Worm (Caenorhabditis elegans): ENCODE measurements around the gene C06E4.5.
"Not testable (repeated sequence)": the region's sequence is repeated elsewhere in the genome, so short reads cannot be mapped to it uniquely, and the experiment has no call there.

The C06E4.5 gene

DNA sequence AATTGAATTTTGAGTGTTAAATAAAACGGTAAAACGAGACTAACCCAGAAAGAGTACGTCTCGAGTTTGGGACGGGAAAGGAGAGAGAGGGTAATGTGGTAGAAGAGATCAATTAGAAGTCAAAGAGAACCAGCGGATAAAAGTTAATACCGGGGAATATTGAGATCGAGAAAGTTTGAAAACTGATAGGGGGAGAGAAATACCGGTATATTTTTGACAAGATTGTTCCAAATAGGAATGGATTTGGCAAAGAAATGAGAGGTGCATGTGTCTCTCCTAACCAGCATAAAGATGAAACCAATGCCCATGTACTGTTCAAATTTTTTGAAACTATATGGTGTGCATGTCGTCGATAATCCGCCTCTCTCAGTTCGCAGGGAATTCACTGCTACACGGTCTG lies at the start of gene C06E4.5:
Gene C06E4.5, plus strand, starts transcription at position 301 of the 400 bp plus-strand sequence.
- not testable (repeated sequence) for TF ChIP-seq tab-1 (GFP tag; IDR thresholded peaks at IDR 0.05); cog-1 (tag; optimal IDR thresholded peaks at IDR 0.05); ref-1 (GFP tag; conservative IDR thresholded peaks at IDR 0.05)

DNA sequence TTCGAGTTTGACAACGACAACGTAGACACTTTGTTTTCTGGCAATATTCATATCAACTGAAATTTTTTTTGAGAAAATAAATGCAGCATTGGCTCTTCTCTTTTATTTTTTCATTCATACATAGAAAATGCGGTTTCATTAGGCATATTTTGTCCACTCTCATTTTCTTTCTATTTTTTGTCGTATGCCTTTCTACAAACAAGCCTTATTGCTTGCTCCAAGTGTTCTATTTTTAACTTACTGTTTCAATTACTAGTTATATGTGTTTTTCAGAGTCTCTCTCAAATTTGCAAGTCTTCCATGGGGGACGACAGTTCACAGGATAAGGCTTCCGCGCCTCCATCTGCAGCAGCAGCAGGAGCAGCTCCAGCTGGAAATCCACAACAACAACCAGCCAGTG lies 48.8 kb upstream of the C06E4.5 start, which contains the start of gene kcc-1:
Gene kcc-1, plus strand, starts transcription at position 301 of the 400 bp plus-strand sequence.
- no peak for TF ChIP-seq T22C8.4 (GFP tag; IDR thresholded peaks at IDR 0.05)
- no peak for TF ChIP-seq ref-1 (GFP tag; conservative IDR thresholded peaks at IDR 0.05)
- no peak for TF ChIP-seq cog-1 (tag; optimal IDR thresholded peaks at IDR 0.05)
- no peak for TF ChIP-seq flt-1 (GFP tag; IDR thresholded peaks at IDR 0.05)
- no peak for TF ChIP-seq ztf-29 (GFP tag; IDR thresholded peaks at IDR 0.05)
- no peak for TF ChIP-seq ztf-23 (GFP tag; IDR thresholded peaks at IDR 0.05)
- no peak for TF ChIP-seq klf-2 (GFP tag; conservative IDR thresholded peaks at IDR 0.05)

- TF ChIP-seq ztf-29 (GFP tag; IDR thresholded peaks at IDR 0.05) (no peak), klf-2 (GFP tag; conservative IDR thresholded peaks at IDR 0.05) (no peak), tab-1 (GFP tag; IDR thresholded peaks at IDR 0.05) (no peak), T22C8.4 (GFP tag; IDR thresholded peaks at IDR 0.05) (no peak), cog-1 (tag; optimal IDR thresholded peaks at IDR 0.05) (no peak), ref-1 (GFP tag; conservative IDR thresholded peaks at IDR 0.05) (no peak), ztf-23 (GFP tag; IDR thresholded peaks at IDR 0.05) (no peak), flt-1 (GFP tag; IDR thresholded peaks at IDR 0.05) (no peak), med-1 (GFP tag; optimal IDR thresholded peaks at IDR 0.05; ENCODE audit: insufficient read depth) (no peak)
These were observed 45.8 kb upstream of the C06E4.5 start for ce11 chrIV:7208961-7209360.

DNA sequence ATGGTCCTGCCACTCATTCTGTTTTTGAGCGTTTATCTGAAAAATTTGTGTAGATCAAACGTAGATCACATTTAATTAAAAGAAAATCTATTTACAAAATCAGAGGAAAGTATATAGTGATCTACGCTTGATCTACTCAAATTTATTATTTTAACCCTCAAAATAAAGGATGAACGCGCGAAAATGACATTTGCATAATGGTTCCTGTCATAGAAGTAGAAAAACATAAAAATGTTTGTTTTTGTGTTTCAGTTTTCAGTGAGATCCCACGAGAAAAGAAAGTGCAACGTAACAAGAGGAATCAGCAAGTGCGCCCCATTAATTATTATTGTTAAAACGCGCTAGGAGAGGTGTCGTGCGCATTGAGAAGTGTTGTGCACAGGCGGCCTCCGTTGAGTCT lies 43.5 kb upstream of the C06E4.5 start:
- no peak for TF ChIP-seq med-1 (GFP tag; optimal IDR thresholded peaks at IDR 0.05; ENCODE audit: insufficient read depth)
- TF ChIP-seq flt-1 (GFP tag; IDR thresholded peaks at IDR 0.05), result no peak
- TF ChIP-seq ztf-23 (GFP tag; IDR thresholded peaks at IDR 0.05), result no peak
- TF ChIP-seq cog-1 (tag; optimal IDR thresholded peaks at IDR 0.05), result no peak
- TF ChIP-seq ref-1 (GFP tag; conservative IDR thresholded peaks at IDR 0.05), result no peak
- no peak for TF ChIP-seq tab-1 (GFP tag; IDR thresholded peaks at IDR 0.05)
- no peak for TF ChIP-seq klf-2 (GFP tag; conservative IDR thresholded peaks at IDR 0.05)
- TF ChIP-seq T22C8.4 (GFP tag; IDR thresholded peaks at IDR 0.05), result no peak
- TF ChIP-seq ztf-29 (GFP tag; IDR thresholded peaks at IDR 0.05), result no peak

ce11 chrIV:7212769-7213168 lies 42.0 kb upstream of the C06E4.5 start:
- no peak for TF ChIP-seq cog-1 (tag; optimal IDR thresholded peaks at IDR 0.05)
- TF ChIP-seq T22C8.4 (GFP tag; IDR thresholded peaks at IDR 0.05), result no peak
- no peak for TF ChIP-seq tab-1 (GFP tag; IDR thresholded peaks at IDR 0.05)
- no peak for TF ChIP-seq ztf-29 (GFP tag; IDR thresholded peaks at IDR 0.05)
- TF ChIP-seq med-1 (GFP tag; optimal IDR thresholded peaks at IDR 0.05; ENCODE audit: insufficient read depth), result no peak
- TF ChIP-seq ref-1 (GFP tag; conservative IDR thresholded peaks at IDR 0.05), result no peak
- TF ChIP-seq flt-1 (GFP tag; IDR thresholded peaks at IDR 0.05), result no peak
- TF ChIP-seq ztf-23 (GFP tag; IDR thresholded peaks at IDR 0.05), result no peak
- TF ChIP-seq klf-2 (GFP tag; conservative IDR thresholded peaks at IDR 0.05), result no peak

- TF ChIP-seq ztf-29 (GFP tag; IDR thresholded peaks at IDR 0.05) (no peak), cog-1 (tag; optimal IDR thresholded peaks at IDR 0.05) (no peak), T22C8.4 (GFP tag; IDR thresholded peaks at IDR 0.05) (no peak), flt-1 (GFP tag; IDR thresholded peaks at IDR 0.05) (no peak), tab-1 (GFP tag; IDR thresholded peaks at IDR 0.05) (no peak), klf-2 (GFP tag; conservative IDR thresholded peaks at IDR 0.05) (no peak), med-1 (GFP tag; optimal IDR thresholded peaks at IDR 0.05; ENCODE audit: insufficient read depth) (no peak), ztf-23 (GFP tag; IDR thresholded peaks at IDR 0.05) (no peak), ref-1 (GFP tag; conservative IDR thresholded peaks at IDR 0.05) (no peak)
These were observed 38.6 kb upstream of the C06E4.5 start for ce11 chrIV:7216210-7216609.

DNA sequence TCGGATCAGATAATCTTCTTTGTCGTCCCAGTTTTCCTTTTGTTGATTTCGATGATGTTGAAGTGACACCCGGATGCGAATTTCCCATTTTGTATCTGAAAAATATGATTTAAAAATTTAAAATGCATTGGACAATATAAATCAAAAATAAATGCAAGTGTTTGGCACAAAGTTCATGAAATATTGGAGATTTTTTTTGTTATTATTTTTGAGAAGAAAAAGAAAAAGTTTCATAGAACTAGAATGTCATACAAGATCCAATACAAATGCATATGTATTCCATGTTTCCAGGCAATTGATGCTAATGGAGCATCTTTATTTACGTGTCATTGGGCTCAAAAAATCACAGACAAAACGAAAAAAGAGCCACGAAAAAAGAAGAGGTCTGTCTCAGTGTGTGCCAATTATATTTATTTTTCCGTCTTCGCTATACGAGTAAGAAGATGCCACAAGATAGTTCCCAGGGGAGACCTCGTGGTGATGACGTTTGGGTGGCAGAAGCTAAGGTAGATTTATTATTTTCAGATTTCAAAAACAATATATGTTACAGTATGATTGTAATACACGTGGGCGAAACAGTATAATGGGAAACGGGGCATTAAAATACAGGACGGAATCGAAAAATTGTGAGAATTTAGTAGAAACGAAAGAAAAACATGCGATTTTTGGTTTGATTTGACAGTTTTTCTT lies 35.2 kb upstream of the C06E4.5 start, which contains the start of the genes glb-23 and R13A1.1:
Gene glb-23, minus strand, starts transcription at position 101 of the 690 bp plus-strand sequence.
Gene R13A1.1, plus strand, starts transcription at position 640 of the 690 bp plus-strand sequence.
- TF ChIP-seq tab-1 (GFP tag; IDR thresholded peaks at IDR 0.05), result no peak
- no peak for TF ChIP-seq ztf-29 (GFP tag; IDR thresholded peaks at IDR 0.05)
- no peak for TF ChIP-seq klf-2 (GFP tag; conservative IDR thresholded peaks at IDR 0.05)
- no peak for TF ChIP-seq flt-1 (GFP tag; IDR thresholded peaks at IDR 0.05)
- no peak for TF ChIP-seq cog-1 (tag; optimal IDR thresholded peaks at IDR 0.05)
- TF ChIP-seq ref-1 (GFP tag; conservative IDR thresholded peaks at IDR 0.05), result no peak
- no peak for TF ChIP-seq T22C8.4 (GFP tag; IDR thresholded peaks at IDR 0.05)
- no peak for TF ChIP-seq ztf-23 (GFP tag; IDR thresholded peaks at IDR 0.05)
- no peak for TF ChIP-seq med-1 (GFP tag; optimal IDR thresholded peaks at IDR 0.05; ENCODE audit: insufficient read depth)

- no peak for TF ChIP-seq ztf-29 (GFP tag; IDR thresholded peaks at IDR 0.05)
- no peak for TF ChIP-seq klf-2 (GFP tag; conservative IDR thresholded peaks at IDR 0.05)
- TF ChIP-seq ztf-23 (GFP tag; IDR thresholded peaks at IDR 0.05), result no peak
- no peak for TF ChIP-seq tab-1 (GFP tag; IDR thresholded peaks at IDR 0.05)
- TF ChIP-seq ref-1 (GFP tag; conservative IDR thresholded peaks at IDR 0.05), result no peak
These were observed 32.7 kb upstream of the C06E4.5 start for ce11 chrIV:7222088-7222487.

- TF ChIP-seq T22C8.4 (GFP tag; IDR thresholded peaks at IDR 0.05) (no peak), med-1 (GFP tag; optimal IDR thresholded peaks at IDR 0.05; ENCODE audit: insufficient read depth) (no peak), klf-2 (GFP tag; conservative IDR thresholded peaks at IDR 0.05) (no peak), cog-1 (tag; optimal IDR thresholded peaks at IDR 0.05) (no peak), ztf-23 (GFP tag; IDR thresholded peaks at IDR 0.05) (no peak), flt-1 (GFP tag; IDR thresholded peaks at IDR 0.05) (no peak), tab-1 (GFP tag; IDR thresholded peaks at IDR 0.05) (no peak), ref-1 (GFP tag; conservative IDR thresholded peaks at IDR 0.05) (no peak)
These were observed 27.7 kb upstream of the C06E4.5 start, which contains the start of gene R13A1.10 for ce11 chrIV:7227072-7227471. R13A1.10 (minus strand) TSS chrIV:7227172.

ce11 chrIV:7228208-7228607 lies 26.6 kb upstream of the C06E4.5 start, which contains the start of gene D2024.5:
D2024.5 (minus strand) TSS chrIV:7228308.
- no peak for TF ChIP-seq flt-1 (GFP tag; IDR thresholded peaks at IDR 0.05)
- no peak for TF ChIP-seq cog-1 (tag; optimal IDR thresholded peaks at IDR 0.05)
- TF ChIP-seq T22C8.4 (GFP tag; IDR thresholded peaks at IDR 0.05), result no peak
- TF ChIP-seq ztf-23 (GFP tag; IDR thresholded peaks at IDR 0.05), result no peak
- no peak for TF ChIP-seq med-1 (GFP tag; optimal IDR thresholded peaks at IDR 0.05; ENCODE audit: insufficient read depth)
- no peak for TF ChIP-seq ztf-29 (GFP tag; IDR thresholded peaks at IDR 0.05)
- no peak for TF ChIP-seq klf-2 (GFP tag; conservative IDR thresholded peaks at IDR 0.05)

All from whole organism, midembryonic.